Fruit fly (Drosophila melanogaster): ENCODE data around the gene CG34269.

DNA sequence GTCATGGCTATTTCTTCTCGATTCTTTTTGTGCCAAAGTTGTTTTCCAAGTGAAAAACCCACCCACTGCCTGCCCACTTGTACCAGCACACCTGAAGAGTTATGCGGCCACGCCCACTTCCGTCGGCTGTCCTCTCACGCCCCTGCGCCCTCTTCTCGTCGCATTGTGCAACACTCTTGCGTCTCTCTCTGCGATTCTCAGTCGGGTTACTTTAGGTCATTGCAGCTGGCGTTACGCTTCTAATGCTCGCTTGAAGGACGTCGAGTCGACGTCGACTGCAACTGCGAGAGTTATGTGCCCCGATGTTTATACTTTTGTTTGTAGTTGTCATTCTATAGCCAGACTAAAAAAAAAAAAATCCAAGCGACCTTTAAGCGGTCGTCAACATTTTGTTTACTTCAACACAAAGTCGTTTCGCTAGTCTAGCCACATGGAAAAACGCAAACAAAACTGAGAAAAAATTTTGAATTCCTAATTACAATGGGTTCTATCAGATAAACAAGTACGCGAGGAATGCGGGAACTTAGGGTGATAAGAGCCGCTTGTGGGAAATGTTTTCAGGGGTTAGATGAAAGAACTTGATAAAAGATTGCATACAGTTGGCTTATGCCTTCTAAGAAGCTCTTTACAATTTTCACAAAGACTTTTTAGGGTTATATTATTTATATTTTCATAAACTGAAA, 33.8 kb downstream of the CG34269 start:
- TF ChIP-seq ttk (optimal IDR thresholded peaks at IDR 0.05) (no peak), psq (optimal IDR thresholded peaks at IDR 0.05) (no peak), Myc (optimal IDR thresholded peaks at IDR 0.05) (no peak), h (optimal IDR thresholded peaks at IDR 0.05) (no peak)

All from Kc167 (cell line).